Worm (Caenorhabditis elegans) whole organism, L3 larva: ENCODE results near the gene str-30.

Experiments
- aly-2 ChIP-seq: fragments of 150-350 bp; optimal IDR thresholded peaks from 2 replicates; lab custom pipeline; 2014; ENCODE audit warnings: missing biosample characterization, missing genetic modification characterization
- elt-1 ChIP-seq: fragments of 150-350 bp; optimal IDR thresholded peaks from 2 replicates; lab custom pipeline; 2014; ENCODE audit warnings: missing biosample characterization, missing genetic modification characterization
- fos-1 ChIP-seq: fragments of 150-350 bp; optimal IDR thresholded peaks from 2 replicates; lab custom pipeline; 2014; ENCODE audit warnings: missing biosample characterization, missing genetic modification characterization
- unc-62 ChIP-seq: fragments of 150-350 bp; sonication (generic microtip); optimal IDR thresholded peaks from 4 replicates; lab custom pipeline; 2014; ENCODE audit warnings: missing biosample characterization, missing genetic modification reagents, missing genetic modification characterization
- ztf-11 ChIP-seq: fragments of 150-350 bp; optimal IDR thresholded peaks from 2 replicates; lab custom pipeline; 2014; ENCODE audit warnings: missing biosample characterization, missing genetic modification characterization

- TF ChIP-seq elt-1 (tag; lab: Kevin White, UChicago) (no peak), unc-62 (GFP tag; lab: Kevin White, UChicago) (no peak), fos-1 (tag; lab: Kevin White, UChicago) (no peak), ztf-11 (tag; lab: Kevin White, UChicago) (no peak), aly-2 (no peak)
Observed at ce11 chrV:3717751-3718150, 7.1 kb upstream of the str-30 start.
